Fruit fly (Drosophila melanogaster) whole organism, embryonic: Measurements from ENCODE around the gene Rpp14b.

Experiments
- CG10366 ChIP-seq: fragments of 200-800 bp; sonication (Bioruptor generic); IDR thresholded peaks from 2 replicates; pipeline ENCODE4 v1.3.6; 2022; ENCODE audit warnings: missing biosample characterization, missing genetic modification characterization
- CG12104 ChIP-seq: fragments of 200-800 bp; sonication (Bioruptor generic); optimal IDR thresholded peaks from 3 replicates; lab custom pipeline; 2016; ENCODE audit warnings: missing biosample characterization, missing genetic modification characterization
- CG14710 ChIP-seq: fragments of 200-800 bp; sonication (Bioruptor generic); optimal IDR thresholded peaks from 3 replicates; lab custom pipeline; 2019; ENCODE audit warnings: missing biosample characterization, mild to moderate bottlenecking, missing genetic modification characterization, moderate library complexity
- CG15073 ChIP-seq: fragments of 200-800 bp; sonication (Bioruptor generic); optimal IDR thresholded peaks from 2 replicates; lab custom pipeline; 2016; ENCODE audit warnings: missing biosample characterization, missing genetic modification characterization
- CG15696 ChIP-seq: fragments of 200-800 bp; sonication (Bioruptor generic); optimal IDR thresholded peaks from 2 replicates; lab custom pipeline; 2019; ENCODE audit warnings: missing biosample characterization, mild to moderate bottlenecking, missing genetic modification characterization, moderate library complexity
- CG17829 ChIP-seq: fragments of 200-800 bp; optimal IDR thresholded peaks from 2 replicates; lab custom pipeline; 2019; ENCODE audit warnings: missing biosample characterization, mild to moderate bottlenecking, missing genetic modification characterization, moderate library complexity
- CG18476 ChIP-seq: fragments of 200-800 bp; sonication (Bioruptor generic); optimal IDR thresholded peaks from 2 replicates; lab custom pipeline; 2016; ENCODE audit warnings: missing biosample characterization, mild to moderate bottlenecking, missing genetic modification characterization
- CG2116 ChIP-seq: fragments of 200-800 bp; sonication (Bioruptor generic); optimal IDR thresholded peaks from 3 replicates; lab custom pipeline; 2018; ENCODE audit warnings: missing biosample characterization, mild to moderate bottlenecking, missing genetic modification characterization
- CG2712 ChIP-seq: fragments of 200-800 bp; optimal IDR thresholded peaks from 3 replicates; lab custom pipeline; 2019; ENCODE audit warnings: missing biosample characterization, mild to moderate bottlenecking, missing genetic modification characterization, moderate library complexity
- CG3065 ChIP-seq: fragments of 200-800 bp; sonication (Bioruptor generic); optimal IDR thresholded peaks from 2 replicates; lab custom pipeline; 2016; ENCODE audit warnings: missing biosample characterization, missing genetic modification characterization
- CG31224 ChIP-seq: fragments of 200-800 bp; sonication (Bioruptor generic); IDR thresholded peaks from 2 replicates; pipeline ENCODE4 v1.3.6; 2022; ENCODE audit warnings: missing biosample characterization, missing genetic modification characterization
- CG4820 ChIP-seq: fragments of 200-800 bp; sonication (Bioruptor generic); optimal IDR thresholded peaks from 3 replicates; lab custom pipeline; 2016; ENCODE audit warnings: missing biosample characterization, missing genetic modification characterization
- CG5245 ChIP-seq: fragments of 200-800 bp; sonication (Bioruptor generic); optimal IDR thresholded peaks from 3 replicates; lab custom pipeline; 2016; ENCODE audit warnings: missing biosample characterization, missing genetic modification characterization
- CG6272 ChIP-seq: fragments of 200-800 bp; sonication (Bioruptor generic); IDR thresholded peaks from 2 replicates; pipeline ENCODE4 v1.3.6; 2022; ENCODE audit warnings: missing biosample characterization, missing genetic modification characterization
- CHES-1-like ChIP-seq: fragments of 200-800 bp; sonication (Bioruptor generic); optimal IDR thresholded peaks from 2 replicates; lab custom pipeline; 2016; ENCODE audit warnings: missing biosample characterization, missing genetic modification characterization
- Camta ChIP-seq: fragments of 200-800 bp; sonication (Bioruptor generic); optimal IDR thresholded peaks from 2 replicates; lab custom pipeline; 2016; ENCODE audit warnings: missing biosample characterization, missing genetic modification characterization
- CoRest ChIP-seq: fragments of 200-800 bp; sonication (Bioruptor generic); optimal IDR thresholded peaks from 3 replicates; lab custom pipeline; 2018; ENCODE audit warnings: missing biosample characterization, mild to moderate bottlenecking, missing genetic modification characterization, moderate library complexity
- Dad ChIP-seq: fragments of 200-800 bp; sonication (Bioruptor generic); optimal IDR thresholded peaks from 3 replicates; lab custom pipeline; 2016; ENCODE audit warnings: missing biosample characterization, missing genetic modification characterization
- Drgx ChIP-seq: fragments of 200-800 bp; sonication (Bioruptor generic); IDR thresholded peaks from 2 replicates; pipeline ENCODE4 v1.3.6; 2022; ENCODE audit warnings: missing biosample characterization, missing genetic modification characterization
- Fer2 ChIP-seq: fragments of 200-800 bp; sonication (Bioruptor generic); optimal IDR thresholded peaks from 2 replicates; lab custom pipeline; 2018; ENCODE audit warnings: missing biosample characterization, mild to moderate bottlenecking, missing genetic modification characterization, moderate library complexity
- HLHmδ ChIP-seq: fragments of 200-800 bp; sonication (Bioruptor generic); optimal IDR thresholded peaks from 2 replicates; lab custom pipeline; 2018; ENCODE audit warnings: missing biosample characterization, mild to moderate bottlenecking, missing genetic modification characterization, moderate library complexity
- NC2β ChIP-seq: fragments of 200-800 bp; sonication (Bioruptor generic); optimal IDR thresholded peaks from 2 replicates; lab custom pipeline; 2016; ENCODE audit warnings: missing biosample characterization, missing genetic modification characterization
- NFAT ChIP-seq: fragments of 200-800 bp; sonication (Bioruptor generic); IDR thresholded peaks from 2 replicates; pipeline ENCODE4 v1.3.6; 2022; ENCODE audit warnings: missing biosample characterization, missing genetic modification characterization
- Nf-YB ChIP-seq: fragments of 200-800 bp; sonication (Bioruptor generic); optimal IDR thresholded peaks from 3 replicates; lab custom pipeline; 2019; ENCODE audit warnings: missing biosample characterization, mild to moderate bottlenecking, missing genetic modification characterization, moderate library complexity
- Sry-δ ChIP-seq: fragments of 200-800 bp; sonication (Bioruptor generic); optimal IDR thresholded peaks from 2 replicates; lab custom pipeline; 2016; ENCODE audit warnings: missing biosample characterization, missing genetic modification characterization
- Ssrp ChIP-seq: fragments of 200-800 bp; sonication (Bioruptor generic); optimal IDR thresholded peaks from 2 replicates; lab custom pipeline; 2018; ENCODE audit warnings: missing biosample characterization, mild to moderate bottlenecking, missing genetic modification characterization, moderate library complexity
- Taf1 ChIP-seq: fragments of 200-800 bp; sonication (Bioruptor generic); IDR thresholded peaks from 2 replicates; pipeline ENCODE4 v1.3.6; 2022; ENCODE audit warnings: missing biosample characterization, missing genetic modification characterization
- Xbp1 ChIP-seq: fragments of 200-800 bp; sonication (Bioruptor generic); optimal IDR thresholded peaks from 3 replicates; lab custom pipeline; 2016; ENCODE audit warnings: missing biosample characterization, mild to moderate bottlenecking, missing genetic modification characterization
- Xrp1 ChIP-seq: fragments of 200-800 bp; sonication (Bioruptor generic); IDR thresholded peaks from 2 replicates; pipeline ENCODE4 v1.3.6; 2022; ENCODE audit warnings: missing biosample characterization, missing genetic modification characterization
- amos ChIP-seq: fragments of 200-800 bp; sonication (Bioruptor generic); IDR thresholded peaks from 2 replicates; pipeline ENCODE4 v1.3.6; 2022; ENCODE audit warnings: missing biosample characterization, missing genetic modification characterization; ENCODE audit not compliant: partially characterized antibody
- ash1 ChIP-seq: fragments of 200-800 bp; sonication (Bioruptor generic); optimal IDR thresholded peaks from 2 replicates; lab custom pipeline; 2018; ENCODE audit warnings: missing biosample characterization, mild to moderate bottlenecking, missing genetic modification characterization
- ato ChIP-seq: fragments of 200-800 bp; sonication (Bioruptor generic); IDR thresholded peaks from 2 replicates; pipeline ENCODE4 v1.3.6; 2022; ENCODE audit warnings: missing biosample characterization, missing genetic modification characterization; ENCODE audit not compliant: partially characterized antibody
- bbx ChIP-seq: fragments of 200-800 bp; sonication (Bioruptor generic); IDR thresholded peaks from 2 replicates; pipeline ENCODE4 v1.3.6; 2022; ENCODE audit warnings: missing biosample characterization, missing genetic modification characterization; ENCODE audit not compliant: partially characterized antibody
- bcd ChIP-seq: fragments of 200-800 bp; sonication (Bioruptor generic); optimal IDR thresholded peaks from 2 replicates; lab custom pipeline; 2017; ENCODE audit warnings: missing biosample characterization, mild to moderate bottlenecking, missing genetic modification characterization
- cad ChIP-seq: fragments of >200 bp; optimal IDR thresholded peaks from 2 replicates; lab custom pipeline; 2017; ENCODE audit warnings: missing biosample characterization, missing genetic modification characterization
- dan ChIP-seq: fragments of 200-800 bp; sonication (Bioruptor generic); IDR thresholded peaks from 2 replicates; pipeline ENCODE4 v1.3.6; 2022; ENCODE audit warnings: missing biosample characterization, missing genetic modification characterization
- danr ChIP-seq: fragments of 200-800 bp; sonication (Bioruptor generic); IDR thresholded peaks from 2 replicates; pipeline ENCODE4 v1.3.6; 2022; ENCODE audit warnings: missing biosample characterization, missing genetic modification characterization
- dmrt11E ChIP-seq: fragments of 200-800 bp; sonication (Bioruptor generic); optimal IDR thresholded peaks from 3 replicates; lab custom pipeline; 2018; ENCODE audit warnings: missing biosample characterization, mild to moderate bottlenecking, missing genetic modification characterization, moderate library complexity
- dmrt99B ChIP-seq: fragments of 200-800 bp; sonication (Bioruptor generic); optimal IDR thresholded peaks from 2 replicates; lab custom pipeline; 2018; ENCODE audit warnings: missing biosample characterization, mild to moderate bottlenecking, missing genetic modification characterization, moderate library complexity
- hth ChIP-seq: fragments of >200 bp; optimal IDR thresholded peaks from 2 replicates; lab custom pipeline; 2017; ENCODE audit warnings: inconsistent platforms
- insv ChIP-seq, 2 experiments: fragments of 200-800 bp; sonication (Bioruptor generic); optimal IDR thresholded peaks; 3 replicates each; lab custom pipeline; 2016 to 2018; ENCODE audit warnings: missing biosample characterization in 2 of 2, missing genetic modification characterization in 2 of 2
- jing ChIP-seq: fragments of 200-800 bp; sonication (Bioruptor generic); optimal IDR thresholded peaks from 2 replicates; lab custom pipeline; 2018; ENCODE audit warnings: missing biosample characterization, mild to moderate bottlenecking, missing genetic modification characterization
- pita ChIP-seq: fragments of 200-800 bp; sonication (Bioruptor generic); optimal IDR thresholded peaks from 2 replicates; lab custom pipeline; 2017; ENCODE audit warnings: missing biosample characterization, mild to moderate bottlenecking, missing genetic modification characterization
- pros ChIP-seq: fragments of 200-800 bp; sonication (Bioruptor generic); optimal IDR thresholded peaks from 3 replicates; lab custom pipeline; 2019; ENCODE audit warnings: missing biosample characterization, mild to moderate bottlenecking, missing genetic modification characterization, moderate library complexity
- rib ChIP-seq: fragments of 200-800 bp; sonication (Bioruptor generic); IDR thresholded peaks from 2 replicates; pipeline ENCODE4 v1.3.6; 2022; ENCODE audit warnings: missing biosample characterization, missing genetic modification characterization
- ro ChIP-seq: fragments of 200-800 bp; sonication (Bioruptor generic); IDR thresholded peaks from 2 replicates; pipeline ENCODE4 v1.3.6; 2022; ENCODE audit warnings: missing biosample characterization, missing genetic modification characterization
- schlank ChIP-seq: fragments of 200-800 bp; sonication (Bioruptor generic); optimal IDR thresholded peaks from 2 replicates; lab custom pipeline; 2018; ENCODE audit warnings: missing biosample characterization, mild to moderate bottlenecking, missing genetic modification characterization
- sd ChIP-seq: fragments of 200-800 bp; sonication (Bioruptor generic); optimal IDR thresholded peaks from 3 replicates; lab custom pipeline; 2018; ENCODE audit warnings: missing biosample characterization, mild to moderate bottlenecking, missing genetic modification characterization, moderate library complexity
- tin ChIP-seq: fragments of 200-800 bp; sonication (Bioruptor generic); optimal IDR thresholded peaks from 3 replicates; lab custom pipeline; 2016; ENCODE audit warnings: missing biosample characterization, missing genetic modification characterization
- tio ChIP-seq: fragments of 200-800 bp; sonication (Bioruptor generic); optimal IDR thresholded peaks from 2 replicates; lab custom pipeline; 2017; ENCODE audit warnings: missing biosample characterization, missing genetic modification characterization, inconsistent platforms
- tna ChIP-seq: fragments of 200-800 bp; sonication (Bioruptor generic); IDR thresholded peaks from 2 replicates; pipeline ENCODE4 v1.3.6; 2022; ENCODE audit warnings: missing biosample characterization, missing genetic modification characterization; ENCODE audit not compliant: partially characterized antibody
- zf30C ChIP-seq: fragments of 200-800 bp; sonication (Bioruptor generic); optimal IDR thresholded peaks from 3 replicates; lab custom pipeline; 2018; ENCODE audit warnings: missing biosample characterization, mild to moderate bottlenecking, missing genetic modification characterization

Gene Rpp14b

dm6 chr3R:30076088-30076487 lies 20.3 kb downstream of the Rpp14b start (continued):
- TF ChIP-seq sd (tag; lab: Kevin White, UChicago) (no peak), zf30C (GFP tag; lab: Kevin White, UChicago) (no peak), pros (GFP tag; lab: Kevin White, UChicago) (no peak), CG17829 (tag; lab: Kevin White, UChicago) (peak; percentile 6), Sry-δ (GFP tag; lab: Kevin White, UChicago) (no peak), Nf-YB (GFP tag; lab: Kevin White, UChicago) (no peak), tin (GFP tag; lab: Kevin White, UChicago) (peak; percentile 13), Taf1 (no peak), CG15696 (tag; lab: Kevin White, UChicago) (no peak), ash1 (no peak), Drgx (peak; percentile 59), CoRest (no peak), amos (GFP tag; lab: Robert Waterston, UW) (no peak), CG2116 (GFP tag; lab: Kevin White, UChicago) (no peak), dmrt11E (tag; lab: Kevin White, UChicago) (peak; percentile 25), CHES-1-like (GFP tag; lab: Kevin White, UChicago) (no peak), Xbp1 (GFP tag; lab: Kevin White, UChicago) (peak; percentile 23), NFAT (no peak), Xrp1 (GFP tag; lab: Robert Waterston, UW) (peak; percentile 55; the same call in 1 of the 2 replicates), CG18476 (GFP tag; lab: Kevin White, UChicago) (no peak), Ssrp (tag; lab: Kevin White, UChicago) (peak; percentile 13), CG12104 (GFP tag; lab: Kevin White, UChicago) (no peak), dan (GFP tag; lab: Robert Waterston, UW) (no peak), Fer2 (tag; lab: Kevin White, UChicago) (no peak), hth (lab: Kevin White, UChicago) (no peak), bbx (GFP tag; lab: Robert Waterston, UW) (no peak), bcd (GFP tag; lab: Kevin White, UChicago) (no peak), ato (GFP tag; lab: Robert Waterston, UW) (no peak), tio (GFP tag; lab: Kevin White, UChicago) (no peak), dmrt99B (tag; lab: Kevin White, UChicago) (no peak), danr (GFP tag; lab: Robert Waterston, UW) (no peak), tna (GFP tag; lab: Robert Waterston, UW) (no peak), CG6272 (no peak), rib (GFP tag; lab: Robert Waterston, UW) (no peak), jing (GFP tag; lab: Kevin White, UChicago) (no peak), ro (GFP tag; lab: Robert Waterston, UW) (no peak), pita (no peak), CG15073 (no peak), schlank (no peak), CG14710 (tag; lab: Kevin White, UChicago) (peak; percentile 5), insv (GFP tag; optimal IDR thresholded peaks at IDR 0.05; lab: Kevin White, UChicago) (no peak), CG10366 (GFP tag; lab: Robert Waterston, UW) (peak; percentile 26; the same call in 1 of the 2 replicates), CG2712 (tag; lab: Kevin White, UChicago) (peak; percentile 31), Dad (GFP tag; lab: Kevin White, UChicago) (no peak), CG4820 (GFP tag; lab: Kevin White, UChicago) (peak; percentile 10), Camta (GFP tag; lab: Kevin White, UChicago) (no peak), NC2β (no peak), HLHmδ (GFP tag; lab: Kevin White, UChicago) (no peak), CG5245 (GFP tag; lab: Kevin White, UChicago) (no peak), CG31224 (GFP tag; lab: Robert Waterston, UW) (no peak), cad (GFP tag; lab: Kevin White, UChicago) (no peak), CG3065 (GFP tag; lab: Kevin White, UChicago) (no peak)
